Worm (Caenorhabditis elegans): ENCODE results near the gene dpf-4.

Gene dpf-4

ce11 chrIII:5834663-5835062 is 24.4 kb upstream of the dpf-4 start:
- no peak for TF ChIP-seq hmg-4 (GFP tag; optimal IDR thresholded peaks at IDR 0.05)
- no peak for TF ChIP-seq tbx-11 (GFP tag; IDR thresholded peaks at IDR 0.05)
- TF ChIP-seq hmbx-1 (tag; optimal IDR thresholded peaks at IDR 0.05), result no peak
- TF ChIP-seq tra-4 (tag; optimal IDR thresholded peaks at IDR 0.05), result no peak
- no peak for TF ChIP-seq tbx-37 (GFP tag; conservative IDR thresholded peaks at IDR 0.05)
- TF ChIP-seq aly-1 (tag; optimal IDR thresholded peaks at IDR 0.05), result no peak
- no peak for TF ChIP-seq ets-7 (tag; optimal IDR thresholded peaks at IDR 0.05)
- no peak for TF ChIP-seq F13C5.2 (tag; optimal IDR thresholded peaks at IDR 0.05)
- no peak for TF ChIP-seq scrt-1 (GFP tag; IDR thresholded peaks at IDR 0.05)
- no peak for TF ChIP-seq ceh-13 (GFP tag; optimal IDR thresholded peaks at IDR 0.05)
- TF ChIP-seq hnd-1 (tag; optimal IDR thresholded peaks at IDR 0.05), result no peak

- TF ChIP-seq B0310.2 (tag; optimal IDR thresholded peaks at IDR 0.05) (no peak), sea-1 (GFP tag; conservative IDR thresholded peaks at IDR 0.05) (no peak), ets-7 (tag; optimal IDR thresholded peaks at IDR 0.05) (no peak), pes-1 (GFP tag; IDR thresholded peaks at IDR 0.05) (no peak), ceh-13 (GFP tag; optimal IDR thresholded peaks at IDR 0.05) (no peak), ama-1 (optimal IDR thresholded peaks at IDR 0.05) (no peak), F13C5.2 (tag; optimal IDR thresholded peaks at IDR 0.05) (no peak), tbx-37 (GFP tag; conservative IDR thresholded peaks at IDR 0.05) (no peak), hnd-1 (tag; optimal IDR thresholded peaks at IDR 0.05) (no peak), flt-1 (GFP tag; IDR thresholded peaks at IDR 0.05) (no peak), ceh-36 (tag; optimal IDR thresholded peaks at IDR 0.05) (no peak), tra-4 (tag; optimal IDR thresholded peaks at IDR 0.05) (no peak), hmg-4 (GFP tag; optimal IDR thresholded peaks at IDR 0.05) (no peak)
Observed at ce11 chrIII:5835163-5835871, 23.8 kb upstream of the dpf-4 start.

DNA sequence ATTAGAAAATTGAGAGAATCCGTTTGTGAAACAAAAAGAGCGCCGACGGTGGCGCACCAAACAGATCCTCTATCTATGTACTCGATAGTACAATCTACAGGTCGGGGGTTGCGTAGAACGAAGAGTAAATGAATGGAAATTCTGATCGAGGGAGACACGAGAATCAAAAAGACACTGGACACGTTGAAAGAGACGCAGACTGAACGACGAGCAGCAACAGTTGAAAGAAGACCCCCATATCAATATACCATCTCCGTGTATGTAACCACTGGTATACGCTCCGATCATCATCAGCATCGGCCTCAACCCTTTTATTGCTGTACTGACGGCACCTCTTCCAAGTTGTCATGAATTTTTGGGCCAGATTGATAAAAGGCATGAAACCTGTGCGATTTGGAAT is 22.8 kb upstream of the dpf-4 start:
- no peak for TF ChIP-seq ets-7 (tag; optimal IDR thresholded peaks at IDR 0.05)
- no peak for TF ChIP-seq B0310.2 (tag; optimal IDR thresholded peaks at IDR 0.05)
- no peak for TF ChIP-seq tra-4 (tag; optimal IDR thresholded peaks at IDR 0.05)
- TF ChIP-seq flt-1 (GFP tag; IDR thresholded peaks at IDR 0.05), result no peak
- TF ChIP-seq ama-1 (optimal IDR thresholded peaks at IDR 0.05), result no peak
- no peak for TF ChIP-seq ceh-13 (GFP tag; optimal IDR thresholded peaks at IDR 0.05)
- TF ChIP-seq ceh-36 (tag; optimal IDR thresholded peaks at IDR 0.05), result no peak
- no peak for TF ChIP-seq pes-1 (GFP tag; IDR thresholded peaks at IDR 0.05)
- TF ChIP-seq scrt-1 (GFP tag; IDR thresholded peaks at IDR 0.05), result no peak
- TF ChIP-seq tbx-37 (GFP tag; conservative IDR thresholded peaks at IDR 0.05), result no peak
- TF ChIP-seq hnd-1 (tag; optimal IDR thresholded peaks at IDR 0.05), result no peak
- no peak for TF ChIP-seq tbx-11 (GFP tag; IDR thresholded peaks at IDR 0.05)
- no peak for TF ChIP-seq aly-1 (tag; optimal IDR thresholded peaks at IDR 0.05)
- no peak for TF ChIP-seq hmbx-1 (tag; optimal IDR thresholded peaks at IDR 0.05)
- TF ChIP-seq hmg-4 (GFP tag; optimal IDR thresholded peaks at IDR 0.05), result no peak

DNA sequence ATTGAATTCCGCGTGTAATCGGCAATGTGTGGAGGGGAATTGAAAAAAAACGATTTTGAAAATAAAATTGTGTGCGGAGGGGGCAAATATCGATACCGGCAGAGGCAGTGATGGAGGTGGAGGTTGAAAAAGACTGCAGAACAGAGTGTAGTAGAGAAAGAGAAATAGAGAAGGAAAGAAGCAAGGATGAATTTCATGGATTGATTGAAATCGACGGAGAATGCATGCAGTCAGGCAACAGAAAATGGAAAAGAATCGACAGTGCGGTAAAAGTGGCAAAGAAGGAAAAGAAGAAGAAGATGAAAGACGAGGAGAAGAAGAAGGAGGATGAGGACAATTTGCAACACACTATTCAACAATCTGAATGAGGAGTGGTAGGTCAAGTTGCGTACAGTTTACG is 22.3 kb upstream of the dpf-4 start, which contains the start of gene W04D12.1:
TSS of gene W04D12.1 (plus strand) at position 111 of the 400 bp plus-strand sequence.
- TF ChIP-seq B0310.2 (tag; optimal IDR thresholded peaks at IDR 0.05) (no peak), pes-1 (GFP tag; IDR thresholded peaks at IDR 0.05) (no peak), hnd-1 (tag; optimal IDR thresholded peaks at IDR 0.05) (no peak), hmbx-1 (tag; optimal IDR thresholded peaks at IDR 0.05) (no peak), ceh-13 (GFP tag; optimal IDR thresholded peaks at IDR 0.05) (no peak), ceh-36 (tag; optimal IDR thresholded peaks at IDR 0.05) (no peak), F13C5.2 (tag; optimal IDR thresholded peaks at IDR 0.05) (no peak)

- TF ChIP-seq hnd-1 (tag; optimal IDR thresholded peaks at IDR 0.05) (no peak), tra-4 (tag; optimal IDR thresholded peaks at IDR 0.05) (no peak), aly-1 (tag; optimal IDR thresholded peaks at IDR 0.05) (no peak), hmg-4 (GFP tag; optimal IDR thresholded peaks at IDR 0.05) (no peak), tbx-37 (GFP tag; conservative IDR thresholded peaks at IDR 0.05) (no peak), F13C5.2 (tag; optimal IDR thresholded peaks at IDR 0.05) (no peak), ets-7 (tag; optimal IDR thresholded peaks at IDR 0.05) (no peak), sea-1 (GFP tag; conservative IDR thresholded peaks at IDR 0.05) (no peak), scrt-1 (GFP tag; IDR thresholded peaks at IDR 0.05) (no peak), hmbx-1 (tag; optimal IDR thresholded peaks at IDR 0.05) (no peak), tbx-11 (GFP tag; IDR thresholded peaks at IDR 0.05) (no peak), ceh-13 (GFP tag; optimal IDR thresholded peaks at IDR 0.05) (no peak), flt-1 (GFP tag; IDR thresholded peaks at IDR 0.05) (no peak), B0310.2 (tag; optimal IDR thresholded peaks at IDR 0.05) (no peak)
Observed at ce11 chrIII:5838159-5839046, 20.7 kb upstream of the dpf-4 start.

DNA sequence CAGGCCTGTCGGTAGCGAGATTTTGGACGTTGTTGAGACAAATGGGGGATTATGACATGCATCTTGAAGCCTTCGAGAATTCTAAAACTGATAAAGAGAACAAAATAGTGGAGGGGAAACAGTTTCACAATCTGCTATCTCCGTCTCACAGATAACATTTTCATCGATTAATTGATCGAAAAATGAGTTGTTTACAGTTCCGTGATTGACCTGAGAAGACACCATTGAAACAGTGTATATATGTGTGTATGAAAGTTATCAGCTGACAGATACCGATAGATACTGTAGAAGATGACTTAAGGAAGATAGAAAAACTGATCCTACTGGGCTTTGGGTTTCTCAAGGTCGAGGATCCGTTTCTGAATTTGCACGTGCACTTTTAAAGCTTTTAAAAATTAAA is 20.0 kb upstream of the dpf-4 start:
- TF ChIP-seq scrt-1 (GFP tag; IDR thresholded peaks at IDR 0.05), result no peak
- no peak for TF ChIP-seq tra-4 (tag; optimal IDR thresholded peaks at IDR 0.05)
- TF ChIP-seq B0310.2 (tag; optimal IDR thresholded peaks at IDR 0.05), result no peak
- TF ChIP-seq hnd-1 (tag; optimal IDR thresholded peaks at IDR 0.05), result no peak
- TF ChIP-seq hmg-4 (GFP tag; optimal IDR thresholded peaks at IDR 0.05), result no peak
- TF ChIP-seq tbx-11 (GFP tag; IDR thresholded peaks at IDR 0.05), result no peak
- TF ChIP-seq pes-1 (GFP tag; IDR thresholded peaks at IDR 0.05), result no peak
- no peak for TF ChIP-seq ceh-36 (tag; optimal IDR thresholded peaks at IDR 0.05)
- no peak for TF ChIP-seq ceh-13 (GFP tag; optimal IDR thresholded peaks at IDR 0.05)
- TF ChIP-seq hmbx-1 (tag; optimal IDR thresholded peaks at IDR 0.05), result no peak
- no peak for TF ChIP-seq sea-1 (GFP tag; conservative IDR thresholded peaks at IDR 0.05)
- no peak for TF ChIP-seq ama-1 (optimal IDR thresholded peaks at IDR 0.05)
- no peak for TF ChIP-seq F13C5.2 (tag; optimal IDR thresholded peaks at IDR 0.05)
- no peak for TF ChIP-seq aly-1 (tag; optimal IDR thresholded peaks at IDR 0.05)
- no peak for TF ChIP-seq ets-7 (tag; optimal IDR thresholded peaks at IDR 0.05)
- TF ChIP-seq tbx-37 (GFP tag; conservative IDR thresholded peaks at IDR 0.05), result no peak
- TF ChIP-seq flt-1 (GFP tag; IDR thresholded peaks at IDR 0.05), result no peak

Data from whole organism, early embryonic.